Fruit fly (Drosophila melanogaster) whole organism: ENCODE data around the gene Acox3.

Source experiments
- CG8478 ChIP-seq: fragments of >200 bp; optimal IDR thresholded peaks from 2 replicates; lab custom pipeline; 2018; ENCODE audit warnings: inconsistent platforms
- Dll ChIP-seq: fragments of >200 bp; optimal IDR thresholded peaks from 2 replicates; lab custom pipeline; 2017
- EcR ChIP-seq, 2 experiments: fragments of >200 bp; optimal IDR thresholded peaks; 2 replicates each; lab custom pipeline; 2017; ENCODE audit warnings: missing biosample characterization in 2 of 2, missing genetic modification characterization in 2 of 2, missing genetic modification reagents in 2 of 2
- pan ChIP-seq: fragments of >200 bp; optimal IDR thresholded peaks from 2 replicates; lab custom pipeline; 2017
- psq ChIP-seq: fragments of >200 bp; optimal IDR thresholded peaks from 2 replicates; lab custom pipeline; 2017
- usp ChIP-seq: fragments of >200 bp; optimal IDR thresholded peaks from 2 replicates; lab custom pipeline; 2017; ENCODE audit warnings: missing biosample characterization, missing genetic modification characterization, mixed read lengths

The Acox3 gene

dm6 chr2L:6411089-6411757, 37.0 kb downstream of the Acox3 start, which contains the start of gene DIP-epsilon:
Gene DIP-epsilon (minus strand): TSS chr2L:6411326.
- TF ChIP-seq CG8478 (no peak), usp (GFP tag; lab: Kevin White, UChicago) (no peak), psq (lab: Kevin White, UChicago) (no peak)

dm6 chr2L:6397149-6397548, 51.1 kb downstream of the Acox3 start, which contains the start of gene CG42369:
Gene CG42369 (minus strand): TSS chr2L:6397249.
- no peak for TF ChIP-seq Dll (lab: Kevin White, UChicago)
- TF ChIP-seq psq (lab: Kevin White, UChicago) = no peak
- TF ChIP-seq pan (lab: Kevin White, UChicago) = no peak
- TF ChIP-seq CG8478 = no peak
- TF ChIP-seq usp (GFP tag; lab: Kevin White, UChicago) = no peak
- no peak for TF ChIP-seq EcR (GFP tag; optimal IDR thresholded peaks at IDR 0.05; lab: Kevin White, UChicago)

dm6 chr2L:6391469-6391868, 56.7 kb downstream of the Acox3 start:
- TF ChIP-seq psq (lab: Kevin White, UChicago) (no peak), usp (GFP tag; lab: Kevin White, UChicago) (no peak), EcR (GFP tag; optimal IDR thresholded peaks at IDR 0.05; lab: Kevin White, UChicago) (no peak), Dll (lab: Kevin White, UChicago) (no peak)

DNA sequence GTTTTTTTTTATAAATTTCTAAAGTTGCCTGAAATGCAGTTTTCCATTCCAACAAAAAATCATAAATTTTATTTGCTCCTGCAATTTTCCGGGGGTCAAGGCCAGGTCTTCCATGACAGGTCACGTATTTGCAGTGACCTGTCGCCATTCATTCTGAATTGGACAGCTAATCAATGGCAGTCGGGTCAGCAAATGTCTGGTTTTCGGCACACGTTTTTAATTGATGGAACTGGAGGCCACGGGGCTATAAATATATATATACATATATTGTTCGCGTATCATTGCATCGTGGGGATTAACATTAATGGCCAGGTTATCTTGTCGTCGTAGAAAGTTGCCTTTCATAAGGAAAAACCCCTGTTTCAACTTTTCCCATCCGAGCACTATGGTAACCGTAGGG, 61.1 kb downstream of the Acox3 start:
- TF ChIP-seq pan (lab: Kevin White, UChicago) = no peak
- TF ChIP-seq EcR (GFP tag; optimal IDR thresholded peaks at IDR 0.05; lab: Kevin White, UChicago) = no peak
- no peak for TF ChIP-seq usp (GFP tag; lab: Kevin White, UChicago)
- TF ChIP-seq CG8478 = no peak

- TF ChIP-seq CG8478 (no peak), pan (lab: Kevin White, UChicago) (no peak), psq (lab: Kevin White, UChicago) (no peak), EcR (GFP tag; optimal IDR thresholded peaks at IDR 0.05; lab: Kevin White, UChicago) (no peak), Dll (lab: Kevin White, UChicago) (no peak), usp (GFP tag; lab: Kevin White, UChicago) (no peak)
These were observed 62.8 kb downstream of the Acox3 start, which contains the start of gene Nepl6 for dm6 chr2L:6385409-6385808. Gene Nepl6 (minus strand): TSS chr2L:6385512.

- TF ChIP-seq usp (GFP tag; lab: Kevin White, UChicago) (no peak), Dll (lab: Kevin White, UChicago) (no peak), EcR (GFP tag; optimal IDR thresholded peaks at IDR 0.05; lab: Kevin White, UChicago) (no peak), psq (lab: Kevin White, UChicago) (no peak), CG8478 (no peak), pan (lab: Kevin White, UChicago) (no peak)
These were observed 67.2 kb downstream of the Acox3 start, which contains the start of gene Nepl5 for dm6 chr2L:6380966-6381365. Gene Nepl5 (plus strand): TSS chr2L:6381266.

dm6 chr2L:6379197-6379596, 69.0 kb downstream of the Acox3 start:
- TF ChIP-seq EcR (GFP tag; optimal IDR thresholded peaks at IDR 0.05; lab: Kevin White, UChicago) (no peak), psq (lab: Kevin White, UChicago) (no peak), usp (GFP tag; lab: Kevin White, UChicago) (no peak), CG8478 (no peak), pan (lab: Kevin White, UChicago) (no peak), Dll (lab: Kevin White, UChicago) (no peak)
